Fruit fly (Drosophila melanogaster): ENCODE data around the gene CG31751.
A peak's percentile ranks its signal among the peaks of the same experiment; 100 is the strongest.

CG31751 gene

DNA sequence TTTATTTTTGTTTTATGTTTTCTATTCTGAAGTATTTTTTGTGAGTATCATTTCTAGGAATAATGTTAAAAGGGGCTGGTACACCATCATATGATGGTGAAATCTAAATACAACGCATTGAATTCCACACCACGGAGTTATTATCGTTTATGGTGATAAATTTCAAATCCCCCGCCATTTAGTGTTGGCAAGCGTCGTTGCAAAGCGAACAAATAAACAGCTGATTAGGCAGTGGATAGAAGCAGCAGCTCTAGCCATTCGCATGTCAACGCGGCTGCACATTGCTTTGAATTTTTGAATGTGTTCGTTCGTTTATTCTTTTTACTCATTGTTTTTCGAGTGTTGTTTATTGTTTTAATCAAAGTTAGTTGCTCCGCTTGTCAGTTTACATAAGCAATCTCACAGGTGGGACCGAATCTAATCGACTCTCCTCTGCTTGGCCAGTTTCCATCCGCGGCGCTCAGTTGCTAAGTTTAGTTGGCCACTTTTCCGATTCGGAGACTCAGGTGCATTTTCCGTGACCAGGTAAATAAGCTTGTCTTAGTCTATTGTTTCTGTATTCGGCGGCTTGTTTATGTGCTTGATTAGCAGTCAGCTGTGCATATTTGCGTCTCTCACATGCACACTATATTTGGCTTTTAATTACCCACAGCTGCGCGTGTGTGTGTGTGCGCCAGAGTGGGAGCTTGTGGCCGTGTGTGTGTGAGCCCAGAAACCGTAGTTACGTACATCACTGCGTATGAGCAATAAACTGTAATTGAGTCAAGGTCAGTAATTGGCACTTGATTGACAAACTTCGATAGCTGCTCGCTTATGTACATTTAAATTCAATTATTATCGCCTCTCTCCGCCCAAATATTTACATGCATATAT lies at the start of gene CG31751, which contains the start of gene Mst36Fa (continued):
- TF ChIP-seq usp (GFP tag; optimal IDR thresholded peaks at IDR 0.05) (no peak), CG14050 (GFP tag; IDR thresholded peaks at IDR 0.05) (peak; percentile 33; the same call in 1 of the 3 replicates), CG14710 (tag; optimal IDR thresholded peaks at IDR 0.05) (peak; percentile 57), sim (GFP tag; IDR thresholded peaks at IDR 0.05) (peak; percentile 76), ftz-f1 (GFP tag; optimal IDR thresholded peaks at IDR 0.05) (peak; percentile 72), Bteb2 (GFP tag; optimal IDR thresholded peaks at IDR 0.05) (peak; percentile 64), CG15696 (tag; optimal IDR thresholded peaks at IDR 0.05) (peak; percentile 7), vfl (GFP tag; optimal IDR thresholded peaks at IDR 0.05) (peak; percentile 15), so (GFP tag; IDR thresholded peaks at IDR 0.05) (peak; percentile 71; the same call in 1 of the 3 replicates), CG2875 (GFP tag; optimal IDR thresholded peaks at IDR 0.05) (peak; percentile 87), gem (tag; optimal IDR thresholded peaks at IDR 0.05) (peak; percentile 73), chn (GFP tag; optimal IDR thresholded peaks at IDR 0.05) (peak; percentile 34), CG1024 (GFP tag; IDR thresholded peaks at IDR 0.05) (peak; percentile 63; the same call in 1 of the 2 replicates), CG30403 (GFP tag; optimal IDR thresholded peaks at IDR 0.05) (peak; percentile 44), gsb-n (tag; optimal IDR thresholded peaks at IDR 0.05) (no peak), tup (GFP tag; optimal IDR thresholded peaks at IDR 0.05) (peak; percentile 71), repo (GFP tag; optimal IDR thresholded peaks at IDR 0.05) (peak; percentile 79), CG9215 (GFP tag; IDR thresholded peaks at IDR 0.05) (peak; percentile 20; the same call in 1 of the 2 replicates), nmo (GFP tag; optimal IDR thresholded peaks at IDR 0.05) (peak; percentile 30), nerfin-2 (GFP tag; IDR thresholded peaks at IDR 0.05; ENCODE audit: partially characterized antibody) (peak; percentile 39; the same call in 1 of the 2 replicates), Poxn (GFP tag; IDR thresholded peaks at IDR 0.05) (no peak), CG34422 (GFP tag; IDR thresholded peaks at IDR 0.05) (peak; percentile 68; the same call in 1 of the 3 replicates), Rx (GFP tag; IDR thresholded peaks at IDR 0.05) (no peak), Ssrp (tag; optimal IDR thresholded peaks at IDR 0.05) (peak; percentile 9), trh (GFP tag; optimal IDR thresholded peaks at IDR 0.05) (peak; percentile 37), HmgD (GFP tag; optimal IDR thresholded peaks at IDR 0.05) (peak; percentile 83), GATAe (GFP tag; conservative IDR thresholded peaks at IDR 0.05) (no peak), CG4617 (GFP tag; optimal IDR thresholded peaks at IDR 0.05; ENCODE audit: borderline replicate concordance) (peak; percentile 69), odd (GFP tag; optimal IDR thresholded peaks at IDR 0.05) (peak; percentile 92), kah (GFP tag; optimal IDR thresholded peaks at IDR 0.05) (peak; percentile 63), CG9797 (GFP tag; optimal IDR thresholded peaks at IDR 0.05) (peak; percentile 33), PHDP (tag; optimal IDR thresholded peaks at IDR 0.05) (peak; percentile 77), BtbVII (GFP tag; optimal IDR thresholded peaks at IDR 0.05) (peak; percentile 88), cas (GFP tag; IDR thresholded peaks at IDR 0.05) (no peak), trem (tag; optimal IDR thresholded peaks at IDR 0.05) (peak; percentile 7), CG17385 (GFP tag; optimal IDR thresholded peaks at IDR 0.05) (peak; percentile 99), gro (GFP tag; optimal IDR thresholded peaks at IDR 0.05) (peak; percentile 57), toy (GFP tag; IDR thresholded peaks at IDR 0.05) (0 out of 2 replicates have a peak, but pooled peaks have one; percentile 33), corto (GFP tag; optimal IDR thresholded peaks at IDR 0.05) (no peak), Ada2b (GFP tag; IDR thresholded peaks at IDR 0.05) (peak; percentile 68), CG8924 (tag; optimal IDR thresholded peaks at IDR 0.05) (peak; percentile 75), CG12942 (GFP tag; optimal IDR thresholded peaks at IDR 0.05) (peak; percentile 73), ato (GFP tag; IDR thresholded peaks at IDR 0.05; ENCODE audit: partially characterized antibody) (0 out of 2 replicates have a peak, but pooled peaks have one; percentile 7), CoRest (tag; optimal IDR thresholded peaks at IDR 0.05) (peak; percentile 66), twi (tag; optimal IDR thresholded peaks at IDR 0.05) (peak; percentile 8), Chrac-16 (GFP tag; optimal IDR thresholded peaks at IDR 0.05) (no peak), Awh (GFP tag; IDR thresholded peaks at IDR 0.05) (peak; percentile 88), ash1 (GFP tag; optimal IDR thresholded peaks at IDR 0.05) (peak; percentile 88)

Data from whole organism, embryonic.